Worm (Caenorhabditis elegans) whole organism, L4 larva: ENCODE measurements around the gene fipr-18.
A peak's percentile ranks its signal among the peaks of the same experiment; 100 is the strongest.

Source experiments
- ZK546.5 ChIP-seq, 2 experiments: sonication (generic microtip); optimal IDR thresholded peaks; 2 replicates each; lab custom pipeline; 2017; ENCODE audit warnings: missing biosample characterization in 2 of 2, missing genetic modification characterization in 2 of 2
- arid-1 ChIP-seq: fragments of 200-800 bp; sonication (Bioruptor generic); conservative IDR thresholded peaks from 2 replicates; pipeline ENCODE4 v1.3.6; 2022; ENCODE audit warnings: missing genetic modification reagents, missing genetic modification characterization, missing compliant biosample characterization
- ceh-62 ChIP-seq: sonication (generic microtip); optimal IDR thresholded peaks from 2 replicates; lab custom pipeline; 2017; ENCODE audit warnings: missing biosample characterization, missing genetic modification characterization
- ctbp-1 ChIP-seq: fragments of 200-800 bp; sonication (Bioruptor generic); IDR thresholded peaks from 2 replicates; pipeline ENCODE4 v1.3.6; 2022; ENCODE audit warnings: missing genetic modification reagents, missing genetic modification characterization, missing compliant biosample characterization
- daf-16 ChIP-seq, 3 experiments: sonication (generic microtip); optimal IDR thresholded peaks; 2 replicates each; lab custom pipeline; 2016 to 2017; ENCODE audit warnings: missing genetic modification characterization in 3 of 3, missing genetic modification reagents in 3 of 3, mild to moderate bottlenecking in 2 of 3, missing compliant biosample characterization in 2 of 3, missing biosample characterization in 1 of 3, moderate library complexity in 1 of 3
- dmd-6 ChIP-seq: fragments of 200-800 bp; sonication (Bioruptor generic); IDR thresholded peaks from 2 replicates; pipeline ENCODE4 v1.3.6; 2022; ENCODE audit warnings: missing genetic modification reagents, missing genetic modification characterization, missing compliant biosample characterization
- dve-1 ChIP-seq: sonication (generic microtip); optimal IDR thresholded peaks from 2 replicates; lab custom pipeline; 2017; ENCODE audit warnings: antibody characterized with exemption, mild to moderate bottlenecking, missing genetic modification characterization, missing compliant biosample characterization; ENCODE audit not compliant: insufficient read depth
- gei-8 ChIP-seq: fragments of 200-800 bp; sonication (Bioruptor generic); optimal IDR thresholded peaks from 2 replicates; lab custom pipeline; 2018; ENCODE audit warnings: mild to moderate bottlenecking, missing genetic modification characterization, missing compliant biosample characterization
- hif-1 ChIP-seq, 2 experiments: sonication (generic microtip); optimal IDR thresholded peaks; 2 replicates each; lab custom pipeline; 2016 to 2017; ENCODE audit warnings: missing compliant biosample characterization in 2 of 2, missing genetic modification characterization in 2 of 2, missing genetic modification reagents in 2 of 2, missing genotype in 2 of 2, mild to moderate bottlenecking in 1 of 2
- hlh-11 ChIP-seq: fragments of 200-800 bp; sonication (Bioruptor generic); optimal IDR thresholded peaks from 2 replicates; lab custom pipeline; 2018; ENCODE audit warnings: mild to moderate bottlenecking, missing genetic modification characterization, missing compliant biosample characterization
- hlh-30 ChIP-seq: sonication (generic microtip); optimal IDR thresholded peaks from 2 replicates; lab custom pipeline; 2017; ENCODE audit warnings: antibody characterized with exemption, mild to moderate bottlenecking, missing genetic modification characterization, missing compliant biosample characterization; ENCODE audit not compliant: insufficient read depth
- jun-1 ChIP-seq: fragments of 150-350 bp; optimal IDR thresholded peaks from 2 replicates; lab custom pipeline; 2014; ENCODE audit warnings: missing biosample characterization, missing genetic modification reagents, missing genetic modification characterization
- lim-7 ChIP-seq: fragments of 200-800 bp; sonication (Bioruptor generic); IDR thresholded peaks from 2 replicates; pipeline ENCODE4 v1.3.6; 2022; ENCODE audit warnings: missing genetic modification characterization, missing compliant biosample characterization
- lin-1 ChIP-seq: fragments of 200-800 bp; sonication (Bioruptor generic); IDR thresholded peaks from 2 replicates; pipeline ENCODE4 v1.3.6; 2022; ENCODE audit warnings: missing genetic modification reagents, missing genetic modification characterization, missing compliant biosample characterization
- mep-1 ChIP-seq: fragments of 150-350 bp; sonication (generic microtip); optimal IDR thresholded peaks from 3 replicates; lab custom pipeline; 2014; ENCODE audit warnings: missing biosample characterization, missing genetic modification characterization
- mxl-3 ChIP-seq: fragments of 200-800 bp; sonication (Bioruptor generic); optimal IDR thresholded peaks from 2 replicates; lab custom pipeline; 2018; ENCODE audit warnings: mild to moderate bottlenecking, missing genetic modification characterization, missing compliant biosample characterization
- nhr-11 ChIP-seq: fragments of 150-350 bp; optimal IDR thresholded peaks from 2 replicates; lab custom pipeline; 2014; ENCODE audit warnings: missing biosample characterization, missing genetic modification characterization
- nhr-28 ChIP-seq: fragments of 150-350 bp; optimal IDR thresholded peaks from 2 replicates; lab custom pipeline; 2014; ENCODE audit warnings: missing biosample characterization, missing genetic modification characterization
- nhr-41 ChIP-seq: fragments of 200-800 bp; sonication (Bioruptor generic); IDR thresholded peaks from 2 replicates; pipeline ENCODE4 v1.3.6; 2022; ENCODE audit warnings: missing genetic modification reagents, missing genetic modification characterization, missing compliant biosample characterization
- nhr-76 ChIP-seq: fragments of 150-350 bp; optimal IDR thresholded peaks from 2 replicates; lab custom pipeline; 2014; ENCODE audit warnings: missing biosample characterization, missing genetic modification characterization
- nhr-77 ChIP-seq: fragments of 150-350 bp; optimal IDR thresholded peaks from 2 replicates; lab custom pipeline; 2014; ENCODE audit warnings: missing biosample characterization, missing genetic modification characterization
- pqm-1 ChIP-seq: sonication (generic microtip); optimal IDR thresholded peaks from 2 replicates; lab custom pipeline; 2017; ENCODE audit warnings: missing biosample characterization, missing genetic modification characterization
- saeg-2 ChIP-seq: fragments of 200-800 bp; sonication (Bioruptor generic); IDR thresholded peaks from 2 replicates; pipeline ENCODE4 v1.3.6; 2022; ENCODE audit warnings: missing genetic modification reagents, missing genetic modification characterization, missing compliant biosample characterization
- set-16 ChIP-seq: fragments of 200-800 bp; sonication (Bioruptor generic); IDR thresholded peaks from 2 replicates; pipeline ENCODE4 v1.3.6; 2022; ENCODE audit warnings: missing genetic modification reagents, missing genetic modification characterization, missing compliant biosample characterization
- tra-1 ChIP-seq: fragments of 200-800 bp; sonication (Bioruptor generic); IDR thresholded peaks from 2 replicates; pipeline ENCODE4 v1.3.6; 2022; ENCODE audit warnings: missing genetic modification reagents, missing genetic modification characterization, missing compliant biosample characterization
- unc-62 ChIP-seq, 3 experiments: fragments of 150-350 bp in 1 of 3; sonication (generic microtip); optimal IDR thresholded peaks in 2 of 3; peaks in 1 of 3; 1 replicate in 1 of 3; 2 replicates in 2 of 3; lab custom pipeline; 2014 to 2017; ENCODE audit warnings: missing biosample characterization in 3 of 3, missing genetic modification characterization in 3 of 3, missing genetic modification reagents in 3 of 3, missing genotype in 1 of 3
- zfp-2 ChIP-seq: sonication (generic microtip); optimal IDR thresholded peaks from 2 replicates; lab custom pipeline; 2016; ENCODE audit warnings: mild to moderate bottlenecking, missing genetic modification characterization, missing compliant biosample characterization
- zfp-3 ChIP-seq: fragments of 200-800 bp; sonication (Bioruptor generic); conservative IDR thresholded peaks from 2 replicates; pipeline ENCODE4 v1.3.6; 2022; ENCODE audit warnings: missing genetic modification reagents, missing genetic modification characterization, missing compliant biosample characterization
- ztf-11 ChIP-seq: fragments of 150-350 bp; optimal IDR thresholded peaks from 2 replicates; lab custom pipeline; 2014; ENCODE audit warnings: missing biosample characterization, missing genetic modification characterization

The fipr-18 gene

DNA sequence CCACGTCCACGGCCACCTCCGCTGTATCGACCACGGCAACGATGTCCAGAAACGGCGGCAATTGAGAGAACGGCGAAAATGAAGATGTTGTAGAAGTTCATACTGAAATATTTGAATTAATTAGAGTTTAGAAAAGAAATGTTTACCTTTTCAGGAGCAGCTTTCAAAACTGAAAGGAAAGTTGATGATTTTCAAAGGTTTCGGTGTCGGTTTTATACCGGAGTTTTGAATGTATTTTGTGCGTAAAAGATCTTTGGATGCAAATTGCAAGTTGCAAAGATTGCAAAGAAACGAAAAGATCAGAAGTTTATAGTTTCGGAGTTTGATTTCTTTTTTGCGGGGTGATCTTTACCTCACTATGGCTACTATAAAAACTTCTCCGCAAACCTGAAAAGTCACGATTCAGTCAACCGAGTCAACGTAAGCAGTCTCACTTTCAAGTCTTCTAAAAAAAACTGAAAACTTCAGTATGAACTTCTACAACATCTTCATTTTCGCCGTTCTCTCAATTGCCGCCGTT, at the start of gene fipr-18, which contains the start of gene fipr-19:
Gene fipr-18, plus strand, starts transcription at position 470 of the 520 bp plus-strand sequence.
Gene fipr-19, minus strand, starts transcription at position 101 of the 520 bp plus-strand sequence.
- no peak for TF ChIP-seq jun-1

DNA sequence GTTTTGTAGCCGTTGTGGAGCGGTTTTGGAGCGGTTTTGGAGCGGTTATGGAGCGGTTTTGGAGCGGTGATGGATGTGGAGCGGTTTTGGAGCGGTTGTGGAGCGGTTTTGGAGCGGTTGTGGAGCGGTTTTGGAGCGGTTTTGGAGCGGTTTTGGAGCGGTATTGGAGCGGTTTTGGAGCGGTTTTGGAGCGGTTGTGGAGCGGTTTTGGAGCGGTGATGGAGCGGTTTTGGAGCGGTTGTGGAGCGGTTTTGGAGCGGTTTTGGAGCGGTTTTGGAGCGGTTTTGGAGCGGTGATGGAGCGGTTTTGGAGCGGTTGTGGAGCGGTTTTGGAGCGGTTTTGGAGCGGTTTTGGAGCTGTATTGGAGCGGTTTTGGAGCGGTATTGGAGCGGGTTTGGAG, 6.7 kb upstream of the fipr-18 start:
- peak; percentile 85 for TF ChIP-seq set-16

- TF ChIP-seq pqm-1 = peak; percentile 71
- peak; percentile 69 for TF ChIP-seq dve-1
- peak; percentile 87 for TF ChIP-seq dmd-6 (GFP tag; lab: Robert Waterston, UW)
- TF ChIP-seq daf-16 (GFP tag; optimal IDR thresholded peaks at IDR 0.05; lab: Kevin White, UChicago) = no peak
- TF ChIP-seq daf-16 (tag; optimal IDR thresholded peaks at IDR 0.05; lab: Kevin White, UChicago) = peak; percentile 94
- peak; percentile 56 for TF ChIP-seq mxl-3 (GFP tag; lab: Kevin White, UChicago)
- TF ChIP-seq nhr-76 (tag; lab: Kevin White, UChicago) = no peak
- no peak for TF ChIP-seq arid-1 (GFP tag; lab: Robert Waterston, UW)
- TF ChIP-seq mep-1 (tag; lab: Kevin White, UChicago) = no peak
- TF ChIP-seq hlh-30 (tag; lab: Kevin White, UChicago) = peak; percentile 28
- TF ChIP-seq ztf-11 (tag; lab: Kevin White, UChicago) = no peak
- TF ChIP-seq tra-1 (GFP tag; lab: Robert Waterston, UW) = peak; percentile 46; the same call in 1 of the 2 replicates
- peak; percentile 80 for TF ChIP-seq nhr-28 (tag; lab: Kevin White, UChicago)
- TF ChIP-seq lin-1 (GFP tag; lab: Robert Waterston, UW) = peak; percentile 50; the same call in 1 of the 2 replicates
- TF ChIP-seq nhr-11 (tag; lab: Kevin White, UChicago) = peak; percentile 36
- TF ChIP-seq hlh-11 (tag; lab: Kevin White, UChicago) = peak; percentile 77
- TF ChIP-seq nhr-77 (tag; lab: Kevin White, UChicago) = peak; percentile 5
- TF ChIP-seq, all 104 proteins: peak for 12
These were observed 5.4 kb upstream of the fipr-18 start, which contains the start of gene alh-12 for ce11 chrIII:7453653-7454124. Gene alh-12 (plus strand): TSS chrIII:7454074.

DNA sequence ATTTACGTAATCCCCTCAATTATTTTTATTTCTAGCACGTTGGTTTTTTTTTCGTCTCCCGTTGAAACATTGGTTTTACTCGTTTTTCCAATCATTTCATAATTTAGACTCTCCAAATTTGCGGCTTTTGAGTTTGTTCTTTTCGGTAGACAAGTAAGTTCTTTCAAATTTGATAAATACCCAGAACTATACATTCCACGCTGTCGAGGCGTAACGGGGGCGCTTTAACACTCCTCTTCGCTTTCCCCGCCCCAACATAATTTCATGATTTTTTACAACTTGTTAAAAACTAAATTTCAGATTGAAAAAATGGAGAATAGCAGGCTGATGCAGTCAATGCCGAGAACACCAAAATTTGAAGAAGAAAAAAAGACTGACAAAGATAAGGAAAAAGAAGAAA, 2.5 kb upstream of the fipr-18 start, which contains the start of gene Y69F12A.1:
Gene Y69F12A.1, plus strand, starts transcription at position 301 of the 400 bp plus-strand sequence.
- TF ChIP-seq lim-7 = no peak
- no peak for TF ChIP-seq ZK546.5 (tag; optimal IDR thresholded peaks at IDR 0.05; lab: Kevin White, UChicago)
- no peak for TF ChIP-seq ceh-62
- TF ChIP-seq nhr-41 (GFP tag; lab: Robert Waterston, UW) = no peak
- TF ChIP-seq zfp-3 (GFP tag; lab: Robert Waterston, UW) = no peak
- TF ChIP-seq ctbp-1 (GFP tag; lab: Robert Waterston, UW) = no peak

DNA sequence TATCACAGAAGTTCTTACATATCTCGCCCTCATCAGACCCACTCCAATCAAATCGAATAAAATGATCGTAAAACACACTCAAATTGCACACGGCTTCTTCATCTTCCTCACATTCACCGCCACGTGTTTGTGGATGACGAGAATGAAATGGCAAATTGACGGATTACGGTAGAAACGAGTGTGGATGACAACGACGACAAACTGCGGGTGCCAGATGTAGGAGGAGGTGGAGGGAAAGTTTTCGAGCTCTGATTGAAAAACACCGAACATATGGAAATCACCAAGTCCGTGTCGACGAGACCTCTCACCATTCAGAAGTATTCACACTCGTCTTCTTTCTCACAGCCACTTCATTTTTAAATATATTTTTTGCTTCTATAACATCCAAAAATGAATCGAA, 903 bp downstream of the fipr-18 start, which contains the start of gene mls-1:
Gene mls-1, plus strand, starts transcription at position 324 of the 400 bp plus-strand sequence.
- no peak for TF ChIP-seq saeg-2 (GFP tag; lab: Robert Waterston, UW)
- TF ChIP-seq gei-8 (GFP tag; lab: Kevin White, UChicago) = no peak
- peak in 1 of 2 experiments; percentile 53 for TF ChIP-seq unc-62 (GFP tag; optimal IDR thresholded peaks at IDR 0.05 in 1 of 2; lab: Kevin White, UChicago)
- no peak for TF ChIP-seq unc-62 (tag; optimal IDR thresholded peaks at IDR 0.05; lab: Kevin White, UChicago)
- TF ChIP-seq zfp-2 (tag; lab: Kevin White, UChicago) = no peak

DNA sequence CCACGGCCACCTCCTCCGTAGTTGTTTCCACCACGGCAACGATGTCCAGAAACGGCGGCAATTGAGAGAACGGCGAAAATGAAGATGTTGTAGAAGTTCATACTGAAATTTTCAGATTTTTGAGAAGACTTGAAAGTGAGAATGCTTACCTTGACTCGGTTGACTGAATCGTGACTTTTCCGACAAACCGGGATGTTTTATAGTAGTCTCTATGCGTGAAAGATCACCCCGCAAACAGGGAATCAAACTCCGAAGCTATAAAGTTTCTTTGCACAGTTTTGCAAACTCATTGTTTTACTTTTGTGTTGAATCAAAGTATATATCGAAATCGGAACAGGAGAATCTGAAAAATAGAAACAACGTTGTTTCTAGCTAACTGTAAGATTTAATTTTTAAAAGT, 3.2 kb downstream of the fipr-18 start, which contains the start of gene fipr-20:
Gene fipr-20, minus strand, starts transcription at position 101 of the 400 bp plus-strand sequence.
- TF ChIP-seq saeg-2 (GFP tag; lab: Robert Waterston, UW) = no peak
- TF ChIP-seq nhr-11 (tag; lab: Kevin White, UChicago) = no peak
- no peak for TF ChIP-seq nhr-41 (GFP tag; lab: Robert Waterston, UW)
- no peak for TF ChIP-seq hif-1 (tag; optimal IDR thresholded peaks at IDR 0.05; lab: Kevin White, UChicago)
- no peak for TF ChIP-seq tra-1 (GFP tag; lab: Robert Waterston, UW)
- no peak for TF ChIP-seq ctbp-1 (GFP tag; lab: Robert Waterston, UW)
